Worm (Caenorhabditis elegans) whole organism, L1 larva: Measurements from ENCODE around the gene pqn-83.

Experiments used
- C34B4.2 ChIP-seq: sonication (generic microtip); optimal IDR thresholded peaks from 2 replicates; lab custom pipeline; 2017; ENCODE audit warnings: mild to moderate bottlenecking, missing genetic modification characterization, missing compliant biosample characterization
- alr-1 ChIP-seq: fragments of 200-800 bp; sonication (Bioruptor generic); optimal IDR thresholded peaks from 2 replicates; lab custom pipeline; 2018; ENCODE audit warnings: borderline replicate concordance, mild to moderate bottlenecking, missing genetic modification characterization, missing compliant biosample characterization
- ama-1 ChIP-seq: fragments of 150-350 bp; optimal IDR thresholded peaks from 2 replicates; lab custom pipeline; 2014
- blmp-1 ChIP-seq: fragments of 150-350 bp; optimal IDR thresholded peaks from 2 replicates; lab custom pipeline; 2014; ENCODE audit warnings: missing biosample characterization, missing genetic modification characterization
- ceh-63 ChIP-seq: fragments of 200-800 bp; sonication (Bioruptor generic); optimal IDR thresholded peaks from 2 replicates; lab custom pipeline; 2018; ENCODE audit warnings: mild to moderate bottlenecking, missing genetic modification characterization, missing compliant biosample characterization
- ceh-8 ChIP-seq: fragments of 200-800 bp; sonication (Bioruptor generic); optimal IDR thresholded peaks from 2 replicates; lab custom pipeline; 2018; ENCODE audit warnings: mild to moderate bottlenecking, missing genetic modification characterization, moderate library complexity, missing compliant biosample characterization
- ceh-88 ChIP-seq: fragments of 200-800 bp; sonication (Bioruptor generic); IDR thresholded peaks from 2 replicates; pipeline ENCODE4 v1.3.6; 2022; ENCODE audit warnings: missing genetic modification characterization, missing compliant biosample characterization
- ces-1 ChIP-seq: fragments of 150-350 bp; optimal IDR thresholded peaks from 2 replicates; lab custom pipeline; 2014; ENCODE audit warnings: missing biosample characterization, missing genetic modification reagents, missing genetic modification characterization
- dpl-1 ChIP-seq, 3 experiments: fragments of 150-350 bp in 2 of 3; sonication (generic microtip) in 1 of 3; optimal IDR thresholded peaks; 2 replicates each; lab custom pipeline; 2014 to 2017; ENCODE audit warnings: missing biosample characterization in 3 of 3, missing genetic modification characterization in 3 of 3, missing genetic modification reagents in 3 of 3
- dsc-1 ChIP-seq: sonication (generic microtip); optimal IDR thresholded peaks from 2 replicates; lab custom pipeline; 2016; ENCODE audit warnings: mild to moderate bottlenecking, missing genetic modification characterization, missing compliant biosample characterization
- efl-1 ChIP-seq, 4 experiments: fragments of 150-350 bp; optimal IDR thresholded peaks in 3 of 4; peaks in 1 of 4; 1 replicate in 1 of 4; 2 replicates in 3 of 4; lab custom pipeline; 2014; ENCODE audit warnings: missing biosample characterization in 2 of 4, missing genetic modification characterization in 2 of 4, missing genetic modification reagents in 2 of 4
- egl-27 ChIP-seq, 2 experiments: fragments of 150-350 bp in 1 of 2; sonication (generic microtip); optimal IDR thresholded peaks; 3 replicates each; lab custom pipeline; 2017 to 2018; ENCODE audit warnings: missing biosample characterization in 2 of 2, missing genetic modification characterization in 2 of 2, missing genetic modification reagents in 2 of 2
- ets-5 ChIP-seq: fragments of 200-800 bp; sonication (Bioruptor generic); IDR thresholded peaks from 2 replicates; pipeline ENCODE4 v1.3.6; 2022; ENCODE audit warnings: missing genetic modification characterization, missing compliant biosample characterization
- fkh-10 ChIP-seq: sonication (generic microtip); optimal IDR thresholded peaks from 2 replicates; lab custom pipeline; 2017; ENCODE audit warnings: missing biosample characterization, missing genetic modification reagents, missing genetic modification characterization
- fkh-4 ChIP-seq: sonication (generic microtip); optimal IDR thresholded peaks from 2 replicates; lab custom pipeline; 2016; ENCODE audit warnings: missing compliant biosample characterization, missing genetic modification characterization, borderline replicate concordance
- fos-1 ChIP-seq: fragments of 150-350 bp; optimal IDR thresholded peaks from 2 replicates; lab custom pipeline; 2014; ENCODE audit warnings: missing biosample characterization, missing genetic modification characterization
- grh-1 ChIP-seq: fragments of 200-800 bp; sonication (Bioruptor generic); IDR thresholded peaks from 2 replicates; pipeline ENCODE4 v1.3.6; 2022; ENCODE audit warnings: missing genetic modification reagents, missing genetic modification characterization, missing compliant biosample characterization
- hlh-4 ChIP-seq: sonication (generic microtip); optimal IDR thresholded peaks from 2 replicates; lab custom pipeline; 2016; ENCODE audit warnings: mild to moderate bottlenecking, missing genetic modification characterization, missing compliant biosample characterization
- isw-1 ChIP-seq: fragments of 200-800 bp; sonication (Bioruptor generic); IDR thresholded peaks from 2 replicates; pipeline ENCODE4 v1.3.6; 2022; ENCODE audit warnings: missing genetic modification characterization, missing compliant biosample characterization
- jun-1 ChIP-seq: fragments of 150-350 bp; optimal IDR thresholded peaks from 2 replicates; lab custom pipeline; 2014; ENCODE audit warnings: missing biosample characterization, missing genetic modification reagents, missing genetic modification characterization
- lin-13 ChIP-seq: fragments of 150-350 bp; optimal IDR thresholded peaks from 2 replicates; lab custom pipeline; 2014; ENCODE audit warnings: missing biosample characterization, missing genetic modification reagents, missing genetic modification characterization
- lin-14 ChIP-seq: fragments of 200-800 bp; sonication (Bioruptor generic); optimal IDR thresholded peaks from 2 replicates; lab custom pipeline; 2018; ENCODE audit warnings: mild to moderate bottlenecking, missing genetic modification characterization, moderate library complexity, missing compliant biosample characterization
- lin-15B ChIP-seq: fragments of 150-350 bp; sonication (generic microtip); optimal IDR thresholded peaks from 3 replicates; lab custom pipeline; 2014; ENCODE audit warnings: missing biosample characterization, missing genetic modification characterization
- lin-39 ChIP-seq: fragments of 150-350 bp; optimal IDR thresholded peaks from 2 replicates; lab custom pipeline; 2014; ENCODE audit warnings: missing biosample characterization, missing genetic modification reagents, missing genetic modification characterization
- lsy-2 ChIP-seq, 2 experiments: fragments of 150-350 bp; optimal IDR thresholded peaks; 2 replicates each; lab custom pipeline; 2014; ENCODE audit warnings: missing biosample characterization in 2 of 2, missing genetic modification characterization in 2 of 2
- nhr-11 ChIP-seq: fragments of 150-350 bp; optimal IDR thresholded peaks from 2 replicates; lab custom pipeline; 2014; ENCODE audit warnings: missing biosample characterization, missing genetic modification characterization
- nhr-20 ChIP-seq: sonication (generic microtip); optimal IDR thresholded peaks from 2 replicates; lab custom pipeline; 2016; ENCODE audit warnings: mild to moderate bottlenecking, missing genetic modification characterization, missing compliant biosample characterization
- nhr-237 ChIP-seq: fragments of 150-350 bp; optimal IDR thresholded peaks from 2 replicates; lab custom pipeline; 2014; ENCODE audit warnings: missing biosample characterization, missing genetic modification characterization
- nhr-28 ChIP-seq: fragments of 150-350 bp; optimal IDR thresholded peaks from 2 replicates; lab custom pipeline; 2014; ENCODE audit warnings: missing biosample characterization, missing genetic modification characterization
- nhr-47 ChIP-seq: sonication (generic microtip); optimal IDR thresholded peaks from 2 replicates; lab custom pipeline; 2016; ENCODE audit warnings: mild to moderate bottlenecking, missing genetic modification characterization, moderate library complexity, missing compliant biosample characterization
- nhr-76 ChIP-seq: sonication (generic microtip); optimal IDR thresholded peaks from 2 replicates; lab custom pipeline; 2017; ENCODE audit warnings: missing biosample characterization, missing genetic modification characterization
- nhr-77 ChIP-seq: fragments of 150-350 bp; optimal IDR thresholded peaks from 2 replicates; lab custom pipeline; 2014; ENCODE audit warnings: missing biosample characterization, missing genetic modification characterization
- nhr-90 ChIP-seq: sonication (generic microtip); optimal IDR thresholded peaks from 2 replicates; lab custom pipeline; 2016; ENCODE audit warnings: mild to moderate bottlenecking, missing genetic modification characterization, missing compliant biosample characterization; ENCODE audit not compliant: poor library complexity
- pag-3 ChIP-seq: sonication (generic microtip); optimal IDR thresholded peaks from 2 replicates; lab custom pipeline; 2017; ENCODE audit warnings: missing genetic modification characterization, mild to moderate bottlenecking, missing compliant biosample characterization, antibody characterized with exemption, borderline replicate concordance; ENCODE audit not compliant: insufficient read depth
- pax-3 ChIP-seq: fragments of 200-800 bp; sonication (Bioruptor generic); optimal IDR thresholded peaks from 2 replicates; lab custom pipeline; 2018; ENCODE audit warnings: mild to moderate bottlenecking, missing genetic modification characterization, moderate library complexity, missing compliant biosample characterization
- rnt-1 ChIP-seq: sonication (generic microtip); optimal IDR thresholded peaks from 2 replicates; lab custom pipeline; 2016; ENCODE audit warnings: mild to moderate bottlenecking, missing genetic modification characterization, moderate library complexity, missing compliant biosample characterization
- skn-1 ChIP-seq: fragments of 150-350 bp; optimal IDR thresholded peaks from 2 replicates; lab custom pipeline; 2014; ENCODE audit warnings: missing biosample characterization, missing genetic modification characterization
- snpc-4 ChIP-seq: fragments of 150-350 bp; optimal IDR thresholded peaks from 2 replicates; lab custom pipeline; 2014; ENCODE audit warnings: missing biosample characterization, missing genetic modification characterization
- sptf-1 ChIP-seq: fragments of 150-350 bp; optimal IDR thresholded peaks from 2 replicates; lab custom pipeline; 2014; ENCODE audit warnings: missing biosample characterization, missing genetic modification characterization
- sup-37 ChIP-seq: fragments of 200-800 bp; sonication (Bioruptor generic); optimal IDR thresholded peaks from 2 replicates; lab custom pipeline; 2018; ENCODE audit warnings: mild to moderate bottlenecking, missing genetic modification characterization, missing compliant biosample characterization
- swsn-7 ChIP-seq: sonication (generic microtip); optimal IDR thresholded peaks from 2 replicates; lab custom pipeline; 2016; ENCODE audit warnings: missing genetic modification characterization, missing compliant biosample characterization
- unc-62 ChIP-seq: fragments of 150-350 bp; optimal IDR thresholded peaks from 2 replicates; lab custom pipeline; 2014; ENCODE audit warnings: missing biosample characterization, missing genetic modification reagents, missing genetic modification characterization
- unc-86 ChIP-seq: sonication (generic microtip); optimal IDR thresholded peaks from 2 replicates; lab custom pipeline; 2016; ENCODE audit warnings: missing genetic modification characterization, missing compliant biosample characterization
- unc-98 ChIP-seq: fragments of 200-800 bp; sonication (Bioruptor generic); IDR thresholded peaks from 2 replicates; pipeline ENCODE4 v1.3.6; 2022; ENCODE audit warnings: missing genetic modification characterization, missing compliant biosample characterization
- vab-15 ChIP-seq: sonication (generic microtip); optimal IDR thresholded peaks from 2 replicates; lab custom pipeline; 2017; ENCODE audit warnings: missing genotype, mild to moderate bottlenecking, missing genetic modification characterization, missing compliant biosample characterization
- zag-1 ChIP-seq: fragments of 150-350 bp; optimal IDR thresholded peaks from 2 replicates; lab custom pipeline; 2014; ENCODE audit warnings: missing biosample characterization, missing genetic modification characterization
- ztf-11 ChIP-seq, 2 experiments: sonication (generic microtip); optimal IDR thresholded peaks; 2 replicates each; lab custom pipeline; 2016 to 2017; ENCODE audit warnings: missing genetic modification characterization in 2 of 2, missing biosample characterization in 1 of 2, missing compliant biosample characterization in 1 of 2

Gene pqn-83

ce11 chrIII:13071432-13072259, 27.6 kb downstream of the pqn-83 start (continued):
- no peak for TF ChIP-seq efl-1 (optimal IDR thresholded peaks at IDR 0.05; lab: Kevin White, UChicago)
- TF ChIP-seq efl-1 (GFP tag; optimal IDR thresholded peaks at IDR 0.05 in 1 of 2; lab: Kevin White, UChicago): peak in 1 of 2 experiments; percentile 94
- peak; percentile 29 for TF ChIP-seq lin-13 (GFP tag; lab: Kevin White, UChicago)
- TF ChIP-seq isw-1: no peak
- TF ChIP-seq lin-14 (GFP tag; lab: Kevin White, UChicago): peak; percentile 45
- TF ChIP-seq nhr-47 (tag; lab: Kevin White, UChicago): peak; percentile 42
- no peak for TF ChIP-seq snpc-4 (tag; lab: Kevin White, UChicago)
- TF ChIP-seq C34B4.2 (tag; lab: Kevin White, UChicago): no peak
- no peak for TF ChIP-seq ces-1 (GFP tag; lab: Kevin White, UChicago)
- TF ChIP-seq alr-1 (tag; lab: Kevin White, UChicago): no peak
- TF ChIP-seq egl-27 (tag; optimal IDR thresholded peaks at IDR 0.05; lab: Kevin White, UChicago): no peak
- TF ChIP-seq jun-1: no peak
- no peak for TF ChIP-seq sptf-1 (tag; lab: Kevin White, UChicago)
- no peak for TF ChIP-seq ets-5
- TF ChIP-seq blmp-1 (tag; lab: Kevin White, UChicago): peak; percentile 38
- no peak for TF ChIP-seq sup-37 (GFP tag; lab: Kevin White, UChicago)
- no peak for TF ChIP-seq ceh-63
- no peak for TF ChIP-seq hlh-4 (tag; lab: Kevin White, UChicago)
- no peak for TF ChIP-seq nhr-237 (tag; lab: Kevin White, UChicago)
- no peak for TF ChIP-seq unc-86
- no peak for TF ChIP-seq unc-62
- TF ChIP-seq grh-1 (GFP tag; lab: Robert Waterston, UW): no peak
- TF ChIP-seq fkh-10 (GFP tag; lab: Kevin White, UChicago): no peak
- TF ChIP-seq pag-3 (tag; lab: Kevin White, UChicago): no peak
- no peak for TF ChIP-seq nhr-76
- no peak for TF ChIP-seq skn-1 (tag; lab: Kevin White, UChicago)
- no peak for TF ChIP-seq unc-98 (GFP tag; lab: Robert Waterston, UW)
- peak; percentile 10 for TF ChIP-seq swsn-7 (tag; lab: Kevin White, UChicago)
- peak; percentile 13 for TF ChIP-seq fos-1 (tag; lab: Kevin White, UChicago)
- TF ChIP-seq lsy-2 (tag; optimal IDR thresholded peaks at IDR 0.05; lab: Kevin White, UChicago): peak in 1 of 2 experiments; percentile 62
- TF ChIP-seq lin-39: no peak

DNA sequence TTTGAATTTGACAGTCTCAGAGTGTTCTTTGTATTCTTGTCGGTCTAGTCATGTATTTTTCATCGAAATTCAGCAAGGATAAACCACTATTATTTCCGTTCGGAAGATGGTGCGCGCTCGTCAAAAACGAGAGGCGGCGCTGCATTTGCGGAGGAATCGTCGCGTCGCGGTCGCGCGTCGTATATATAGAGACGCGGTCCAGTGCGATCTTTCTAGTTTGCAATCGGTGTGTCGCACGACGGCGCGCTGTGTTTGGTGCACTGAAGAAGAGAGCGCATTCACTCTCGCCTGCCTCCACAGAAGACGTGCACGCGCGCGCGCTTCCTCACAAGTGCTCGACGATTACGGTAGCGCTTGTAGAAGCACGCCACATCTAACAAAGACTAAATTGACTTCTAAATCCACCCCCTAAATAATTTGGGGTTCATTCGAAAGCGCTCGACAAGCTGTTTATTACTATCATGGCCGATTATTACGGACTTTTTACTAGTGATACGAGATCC, 28.7 kb downstream of the pqn-83 start, which contains the start of gene Y39E4B.6:
Y39E4B.6 (plus strand) TSS at position 209 of the 503 bp plus-strand sequence.
- TF ChIP-seq ztf-11 (tag; optimal IDR thresholded peaks at IDR 0.05; lab: Kevin White, UChicago): peak in 1 of 2 experiments; percentile 89
- TF ChIP-seq isw-1: peak; percentile 96
- peak; percentile 100 for TF ChIP-seq nhr-20 (tag; lab: Kevin White, UChicago)
- peak; percentile 92 for TF ChIP-seq vab-15
- peak; percentile 63 for TF ChIP-seq ceh-63
- TF ChIP-seq nhr-77 (tag; lab: Kevin White, UChicago): peak; percentile 98
- TF ChIP-seq ceh-8: peak; percentile 89
- TF ChIP-seq unc-98 (GFP tag; lab: Robert Waterston, UW): peak; percentile 83
- TF ChIP-seq fkh-10 (GFP tag; lab: Kevin White, UChicago): peak; percentile 98
- TF ChIP-seq snpc-4 (tag; lab: Kevin White, UChicago): peak; percentile 81
- TF ChIP-seq ceh-88: peak; percentile 98
- TF ChIP-seq pax-3 (tag; lab: Kevin White, UChicago): peak; percentile 98
- peak; percentile 75 to 84 for TF ChIP-seq egl-27 (tag; optimal IDR thresholded peaks at IDR 0.05; lab: Kevin White, UChicago)
- peak; percentile 96 for TF ChIP-seq nhr-90 (tag; lab: Kevin White, UChicago)
- TF ChIP-seq sup-37 (GFP tag; lab: Kevin White, UChicago): peak; percentile 92
- no peak for TF ChIP-seq nhr-28 (tag; lab: Kevin White, UChicago)
- TF ChIP-seq fkh-4 (tag; lab: Kevin White, UChicago): peak; percentile 68
- TF ChIP-seq zag-1 (tag; lab: Kevin White, UChicago): peak; percentile 76
- TF ChIP-seq dpl-1 (GFP tag; optimal IDR thresholded peaks at IDR 0.05; lab: Kevin White, UChicago): peak; percentile 77 to 81 (median 79)
- peak; percentile 100 for TF ChIP-seq lin-14 (GFP tag; lab: Kevin White, UChicago)
- peak; percentile 92 for TF ChIP-seq rnt-1 (tag; lab: Kevin White, UChicago)
- peak; percentile 96 for TF ChIP-seq ama-1 (lab: Kevin White, UChicago)
- TF ChIP-seq nhr-11: peak; percentile 78
- no peak for TF ChIP-seq pag-3 (tag; lab: Kevin White, UChicago)
- peak; percentile 28 for TF ChIP-seq ces-1 (GFP tag; lab: Kevin White, UChicago)
- TF ChIP-seq hlh-4 (tag; lab: Kevin White, UChicago): no peak
- peak; percentile 46 for TF ChIP-seq C34B4.2 (tag; lab: Kevin White, UChicago)
- TF ChIP-seq dsc-1 (tag; lab: Kevin White, UChicago): peak; percentile 95
- peak; percentile 80 for TF ChIP-seq lin-15B (tag; lab: Kevin White, UChicago)
